Fruit fly (Drosophila melanogaster): ENCODE measurements around the gene mamo.
A peak's percentile ranks its signal among the peaks of the same experiment; 100 is the strongest.

The mamo gene

dm6 chrX:13838892-13839291 lies 151.4 kb downstream of the mamo start (continued):
- TF ChIP-seq aop (GFP tag; IDR thresholded peaks at IDR 0.05): peak; percentile 24; the same call in 1 of the 2 replicates
- peak; percentile 71 for TF ChIP-seq E2f1 (GFP tag; IDR thresholded peaks at IDR 0.05)
- TF ChIP-seq Stat92E (GFP tag; optimal IDR thresholded peaks at IDR 0.05): no peak
- peak; percentile 22 for TF ChIP-seq CG3163 (GFP tag; optimal IDR thresholded peaks at IDR 0.05)
- TF ChIP-seq so (GFP tag; IDR thresholded peaks at IDR 0.05): peak; percentile 73; the same call in 1 of the 3 replicates
- peak; percentile 24 for TF ChIP-seq CG14965 (GFP tag; optimal IDR thresholded peaks at IDR 0.05; ENCODE audit: borderline replicate concordance)
- no peak for TF ChIP-seq mirr (GFP tag; optimal IDR thresholded peaks at IDR 0.05)
- peak; percentile 73 for TF ChIP-seq stc (GFP tag; IDR thresholded peaks at IDR 0.05)
- TF ChIP-seq CG9215 (GFP tag; IDR thresholded peaks at IDR 0.05): peak; percentile 30; the same call in 1 of the 2 replicates
- peak; percentile 75 for TF ChIP-seq CG2678 (tag; optimal IDR thresholded peaks at IDR 0.05)
- no peak for TF ChIP-seq CG9797 (GFP tag; optimal IDR thresholded peaks at IDR 0.05)
- peak; percentile 69 for TF ChIP-seq tgo (GFP tag; IDR thresholded peaks at IDR 0.05)
- TF ChIP-seq CG8765 (GFP tag; IDR thresholded peaks at IDR 0.05): peak; percentile 49; the same call in 1 of the 2 replicates
- peak; percentile 14 for TF ChIP-seq schlank (tag; optimal IDR thresholded peaks at IDR 0.05)
- peak; percentile 69 for TF ChIP-seq CG5245 (GFP tag; optimal IDR thresholded peaks at IDR 0.05)
- peak; percentile 15 for TF ChIP-seq CG15011 (GFP tag; optimal IDR thresholded peaks at IDR 0.05)
- peak; percentile 67 for TF ChIP-seq sens-2 (GFP tag; IDR thresholded peaks at IDR 0.05)
- peak; percentile 47 for TF ChIP-seq CG1529 (GFP tag; optimal IDR thresholded peaks at IDR 0.05)
- peak; percentile 70 for TF ChIP-seq CG9609 (GFP tag; optimal IDR thresholded peaks at IDR 0.05)
- TF ChIP-seq fd64A (GFP tag; optimal IDR thresholded peaks at IDR 0.05): peak; percentile 25
- TF ChIP-seq Side (GFP tag; optimal IDR thresholded peaks at IDR 0.05): peak; percentile 70
- TF ChIP-seq CG9932 (GFP tag; IDR thresholded peaks at IDR 0.05): peak; percentile 55
- no peak for TF ChIP-seq hbn (GFP tag; IDR thresholded peaks at IDR 0.05; ENCODE audit: partially characterized antibody)
- TF ChIP-seq lilli (GFP tag; optimal IDR thresholded peaks at IDR 0.05): peak; percentile 76
- peak; percentile 62 for TF ChIP-seq Atf-2 (GFP tag; optimal IDR thresholded peaks at IDR 0.05)
- peak; percentile 63 for TF ChIP-seq CG8089 (GFP tag; optimal IDR thresholded peaks at IDR 0.05)
- peak; percentile 50 for TF ChIP-seq CG12659 (GFP tag; optimal IDR thresholded peaks at IDR 0.05)
- TF ChIP-seq fd96Cb (tag; optimal IDR thresholded peaks at IDR 0.05): peak; percentile 69
- peak; percentile 88 for TF ChIP-seq lbe (GFP tag; optimal IDR thresholded peaks at IDR 0.05)
- peak; percentile 59 for TF ChIP-seq pnt (GFP tag; optimal IDR thresholded peaks at IDR 0.05)
- peak; percentile 53 for TF ChIP-seq nerfin-1 (tag; optimal IDR thresholded peaks at IDR 0.05)
- TF ChIP-seq onecut (GFP tag; IDR thresholded peaks at IDR 0.05): peak; percentile 59
- peak; percentile 76 for TF ChIP-seq CG12219 (GFP tag; optimal IDR thresholded peaks at IDR 0.05)
- TF ChIP-seq CG6654 (GFP tag; optimal IDR thresholded peaks at IDR 0.05): peak; percentile 49
- TF ChIP-seq pita (GFP tag; optimal IDR thresholded peaks at IDR 0.05): no peak
- no peak for TF ChIP-seq GATAe (GFP tag; conservative IDR thresholded peaks at IDR 0.05)
- peak; percentile 38 for TF ChIP-seq Nf-YB (GFP tag; optimal IDR thresholded peaks at IDR 0.05)
- peak; percentile 52 for TF ChIP-seq CG6272 (GFP tag; IDR thresholded peaks at IDR 0.05)
- TF ChIP-seq CG3065 (GFP tag; optimal IDR thresholded peaks at IDR 0.05): no peak
- TF ChIP-seq nau (GFP tag; optimal IDR thresholded peaks at IDR 0.05): peak; percentile 68
- TF ChIP-seq CG18619 (GFP tag; optimal IDR thresholded peaks at IDR 0.05): peak; percentile 56
- no peak for TF ChIP-seq prd (optimal IDR thresholded peaks at IDR 0.05)
- peak; percentile 87 for TF ChIP-seq prd (GFP tag; IDR thresholded peaks at IDR 0.05)
- 0 out of 3 replicates have a peak, but pooled peaks have one; percentile 37 for TF ChIP-seq z (GFP tag; IDR thresholded peaks at IDR 0.05)
- no peak for TF ChIP-seq CG11696 (GFP tag; IDR thresholded peaks at IDR 0.05)
- peak; percentile 37 for TF ChIP-seq Max (GFP tag; optimal IDR thresholded peaks at IDR 0.05)
- TF ChIP-seq CG34224 (GFP tag; IDR thresholded peaks at IDR 0.05; ENCODE audit: partially characterized antibody): no peak
- peak; percentile 77 for TF ChIP-seq lmd (GFP tag; IDR thresholded peaks at IDR 0.05)
- TF ChIP-seq cg (GFP tag; optimal IDR thresholded peaks at IDR 0.05): no peak
- TF ChIP-seq sima (GFP tag; optimal IDR thresholded peaks at IDR 0.05): no peak
- peak; percentile 61 for TF ChIP-seq Mad (GFP tag; optimal IDR thresholded peaks at IDR 0.05)

Data from whole organism, embryonic.